Fruit fly (Drosophila melanogaster) whole organism, wandering third instar larva: ENCODE measurements around the gene woc.

Source experiments
- CrebA ChIP-seq: fragments of 200-800 bp; sonication (Bioruptor generic); optimal IDR thresholded peaks from 2 replicates; lab custom pipeline; 2016; ENCODE audit warnings: missing biosample characterization, mild to moderate bottlenecking, missing genetic modification characterization, borderline replicate concordance
- HLH106 ChIP-seq: fragments of 200-800 bp; optimal IDR thresholded peaks from 3 replicates; lab custom pipeline; 2019; ENCODE audit warnings: missing biosample characterization, mild to moderate bottlenecking, missing genetic modification characterization, moderate library complexity
- OdsH ChIP-seq: fragments of 200-800 bp; sonication (Bioruptor generic); optimal IDR thresholded peaks from 2 replicates; lab custom pipeline; 2016; ENCODE audit warnings: missing biosample characterization, mild to moderate bottlenecking, missing genetic modification characterization
- Vsx2 ChIP-seq: fragments of 200-300, 225-300 bp; sonication (Bioruptor generic); optimal IDR thresholded peaks from 2 replicates; lab custom pipeline; 2018; ENCODE audit warnings: missing biosample characterization, missing genetic modification characterization; ENCODE audit not compliant: partially characterized antibody
- br ChIP-seq: fragments of 200-800 bp; sonication (Bioruptor generic); optimal IDR thresholded peaks from 2 replicates; lab custom pipeline; 2016; ENCODE audit warnings: missing biosample characterization, missing genetic modification characterization
- dl ChIP-seq, 2 experiments: fragments of 175-275, 200-275 bp in 1 of 2; fragments of 200-275 bp in 1 of 2; sonication (Bioruptor generic); optimal IDR thresholded peaks; lab custom pipeline; 2018; ENCODE audit warnings: mild to moderate bottlenecking in 2 of 2, missing biosample characterization in 2 of 2, missing genetic modification characterization in 2 of 2, moderate library complexity in 2 of 2; ENCODE audit not compliant: partially characterized antibody in 2 of 2, insufficient read depth in 1 of 2
- ey ChIP-seq: fragments of 200-800 bp; sonication (Bioruptor generic); optimal IDR thresholded peaks from 2 replicates; lab custom pipeline; 2016; ENCODE audit warnings: missing biosample characterization, missing genetic modification characterization
- fru ChIP-seq: fragments of 200-800 bp; sonication (Bioruptor generic); optimal IDR thresholded peaks from 3 replicates; lab custom pipeline; 2016; ENCODE audit warnings: missing biosample characterization, mild to moderate bottlenecking, missing genetic modification characterization
- h ChIP-seq: fragments of 200-800 bp; sonication (Bioruptor generic); optimal IDR thresholded peaks from 3 replicates; lab custom pipeline; 2016; ENCODE audit warnings: missing biosample characterization, mild to moderate bottlenecking, missing genetic modification characterization
- lola ChIP-seq: fragments of >200 bp; optimal IDR thresholded peaks from 2 replicates; lab custom pipeline; 2017; ENCODE audit warnings: missing biosample characterization, missing genetic modification characterization
- psq ChIP-seq: fragments of 200-800 bp; sonication (Bioruptor generic); optimal IDR thresholded peaks from 3 replicates; lab custom pipeline; 2017; ENCODE audit warnings: missing biosample characterization, mild to moderate bottlenecking, missing genetic modification characterization, moderate library complexity
- tai ChIP-seq: sonication (Bioruptor generic); optimal IDR thresholded peaks from 2 replicates; lab custom pipeline; 2016; ENCODE audit warnings: missing biosample characterization, missing genetic modification characterization

- TF ChIP-seq Vsx2 (no peak), tai (GFP tag; lab: Kevin White, UChicago) (no peak), br (GFP tag; lab: Kevin White, UChicago) (peak; percentile 97), psq (peak; percentile 92), h (peak; percentile 97), lola (no peak), CrebA (GFP tag; lab: Kevin White, UChicago) (no peak), fru (peak; percentile 97), dl (GFP tag; optimal IDR thresholded peaks at IDR 0.05; lab: Kevin White, UChicago; ENCODE audit: insufficient read depth in 1 of 2, partially characterized antibody in 2 of 2) (no peak), HLH106 (tag; lab: Kevin White, UChicago) (peak; percentile 88), ey (peak; percentile 97), OdsH (GFP tag; lab: Kevin White, UChicago) (peak; percentile 97)
Measured at dm6 chr3R:27281022-27281810, 17.4 kb upstream of the woc start.
